Worm (Caenorhabditis elegans) whole organism, L1 larva: ENCODE measurements around the gene F52E1.3.

Experiments used
- C04F5.9 ChIP-seq: sonication (generic microtip); optimal IDR thresholded peaks from 2 replicates; lab custom pipeline; 2016; ENCODE audit warnings: missing genetic modification characterization, missing compliant biosample characterization
- aly-2 ChIP-seq: fragments of 150-350 bp; optimal IDR thresholded peaks from 2 replicates; lab custom pipeline; 2014; ENCODE audit warnings: missing biosample characterization, missing genetic modification characterization
- ama-1 ChIP-seq: fragments of 150-350 bp; optimal IDR thresholded peaks from 2 replicates; lab custom pipeline; 2014
- ceh-82 ChIP-seq, 3 experiments: fragments of 150-350 bp in 1 of 3; sonication (generic microtip) in 2 of 3; optimal IDR thresholded peaks; 2 replicates each; lab custom pipeline; 2014 to 2017; ENCODE audit warnings: missing biosample characterization in 3 of 3, missing genetic modification characterization in 3 of 3
- fos-1 ChIP-seq: fragments of 150-350 bp; optimal IDR thresholded peaks from 2 replicates; lab custom pipeline; 2014; ENCODE audit warnings: missing biosample characterization, missing genetic modification characterization
- lin-35 ChIP-seq, 2 experiments: fragments of 150-350 bp; optimal IDR thresholded peaks; 2 replicates each; lab custom pipeline; 2014; ENCODE audit warnings: missing biosample characterization in 2 of 2, missing genetic modification characterization in 2 of 2, missing genetic modification reagents in 2 of 2
- lin-39 ChIP-seq: fragments of 150-350 bp; optimal IDR thresholded peaks from 2 replicates; lab custom pipeline; 2014; ENCODE audit warnings: missing biosample characterization, missing genetic modification reagents, missing genetic modification characterization
- nhr-47 ChIP-seq: sonication (generic microtip); optimal IDR thresholded peaks from 2 replicates; lab custom pipeline; 2016; ENCODE audit warnings: mild to moderate bottlenecking, missing genetic modification characterization, moderate library complexity, missing compliant biosample characterization
- ztf-11 ChIP-seq, 2 experiments: sonication (generic microtip); optimal IDR thresholded peaks; 2 replicates each; lab custom pipeline; 2016 to 2017; ENCODE audit warnings: missing genetic modification characterization in 2 of 2, missing biosample characterization in 1 of 2, missing compliant biosample characterization in 1 of 2

DNA sequence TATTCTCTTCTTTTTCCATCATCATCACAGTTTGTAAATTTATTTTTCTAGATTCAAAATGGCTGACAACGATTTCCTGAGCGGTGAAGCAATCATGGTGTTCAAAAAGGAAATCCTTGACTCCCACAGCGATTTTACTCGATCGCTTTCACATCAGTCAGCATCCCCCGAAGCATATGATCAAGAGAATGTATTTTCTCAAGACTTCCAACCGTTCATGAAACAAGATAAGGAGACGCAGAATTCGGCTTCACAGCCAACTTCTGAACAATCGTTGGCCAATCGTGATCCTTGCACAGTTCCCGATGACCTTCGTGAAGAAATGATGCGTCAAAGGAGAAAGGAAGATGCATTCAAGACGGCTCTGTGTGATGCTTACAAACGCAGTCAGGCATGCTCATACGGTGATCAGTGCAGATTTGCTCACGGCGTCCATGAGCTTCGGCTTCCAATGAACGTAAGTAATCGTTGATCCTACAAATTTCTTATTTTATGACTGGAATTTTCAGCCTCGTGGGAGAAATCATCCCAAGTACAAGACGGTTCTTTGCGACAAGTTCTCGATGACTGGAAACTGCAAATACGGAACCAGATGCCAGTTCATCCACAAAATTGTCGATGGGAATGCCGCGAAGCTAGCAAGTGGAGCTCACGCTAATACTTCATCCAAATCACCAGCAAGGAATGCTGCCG lies 19.6 kb downstream of the F52E1.3 start, which contains the start of gene pos-1:
- TF ChIP-seq lin-39 (tag; lab: Kevin White, UChicago) (no peak), ceh-82 (tag; optimal IDR thresholded peaks at IDR 0.05; lab: Kevin White, UChicago) (no peak), ama-1 (lab: Kevin White, UChicago) (no peak), aly-2 (no peak), fos-1 (tag; lab: Kevin White, UChicago) (no peak), C04F5.9 (tag; lab: Kevin White, UChicago) (no peak), lin-35 (GFP tag; optimal IDR thresholded peaks at IDR 0.05; lab: Kevin White, UChicago) (no peak), nhr-47 (no peak), ztf-11 (tag; optimal IDR thresholded peaks at IDR 0.05; lab: Kevin White, UChicago) (no peak)
